Fruit fly (Drosophila melanogaster) whole organism, adult: ENCODE measurements around the gene CG2767.

Experiments
- CG11617 ChIP-seq: fragments of 200-800 bp; sonication (Bioruptor generic); optimal IDR thresholded peaks from 2 replicates; lab custom pipeline; 2017; ENCODE audit warnings: mild to moderate bottlenecking, missing biosample characterization, missing genetic modification reagents, missing genetic modification characterization
- CG12768 ChIP-seq: fragments of 200-800 bp; sonication (Bioruptor generic); optimal IDR thresholded peaks from 2 replicates; lab custom pipeline; 2017; ENCODE audit warnings: missing biosample characterization, missing genetic modification characterization, mild to moderate bottlenecking, moderate library complexity, missing genetic modification reagents
- CG1620 ChIP-seq: fragments of 200-800 bp; sonication (Bioruptor generic); optimal IDR thresholded peaks from 2 replicates; lab custom pipeline; 2016; ENCODE audit warnings: missing biosample characterization, missing genetic modification characterization
- CG33017 ChIP-seq: fragments of 200-800 bp; sonication (Bioruptor generic); optimal IDR thresholded peaks from 2 replicates; lab custom pipeline; 2018; ENCODE audit warnings: missing biosample characterization, mild to moderate bottlenecking, missing genetic modification characterization, moderate library complexity
- CG7045 ChIP-seq: fragments of 200-800 bp; sonication (Bioruptor generic); optimal IDR thresholded peaks from 2 replicates; lab custom pipeline; 2017; ENCODE audit warnings: missing biosample characterization, mild to moderate bottlenecking, missing genetic modification characterization
- Mnt ChIP-seq: fragments of 200-800 bp; sonication (Bioruptor generic); optimal IDR thresholded peaks from 2 replicates; lab custom pipeline; 2016; ENCODE audit warnings: missing biosample characterization, mild to moderate bottlenecking, missing genetic modification characterization
- bab1 ChIP-seq: fragments of 200-800 bp; sonication (Bioruptor generic); optimal IDR thresholded peaks from 3 replicates; lab custom pipeline; 2019; ENCODE audit warnings: missing biosample characterization, mild to moderate bottlenecking, missing genetic modification characterization, moderate library complexity
- kay ChIP-seq: fragments of 200-800 bp; sonication (Bioruptor generic); peaks from one replicate; lab custom pipeline; 2016; ENCODE audit warnings: missing biosample characterization, missing genetic modification characterization, borderline replicate concordance
- pad ChIP-seq: fragments of 200-800 bp; sonication (Bioruptor generic); optimal IDR thresholded peaks from 3 replicates; lab custom pipeline; 2017; ENCODE audit warnings: missing biosample characterization, missing genetic modification characterization, mild to moderate bottlenecking, moderate library complexity, missing genetic modification reagents

DNA sequence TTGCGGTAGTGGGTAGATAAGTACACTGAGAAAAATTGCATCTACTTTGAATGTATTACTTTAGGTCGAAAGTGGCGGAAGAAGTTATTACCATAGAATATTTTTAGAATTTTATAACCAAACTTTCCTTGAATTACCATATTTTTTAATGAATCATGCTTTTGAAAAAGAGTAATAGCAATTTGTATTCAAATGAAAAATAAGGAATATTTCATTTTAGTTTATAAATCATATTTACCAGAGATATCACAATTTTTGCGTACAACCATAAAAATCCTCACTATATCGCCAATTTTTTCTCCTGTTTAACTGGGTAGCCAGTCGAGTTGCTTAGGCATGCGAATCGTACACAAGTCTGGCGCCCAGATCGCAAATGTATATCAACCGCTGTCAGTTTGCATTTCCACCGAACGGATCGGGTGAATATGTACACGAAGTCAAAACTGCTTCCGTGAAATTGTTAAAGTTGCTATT, 38.2 kb downstream of the CG2767 start:
- TF ChIP-seq CG1620 = no peak
- no peak for TF ChIP-seq bab1 (GFP tag; lab: Kevin White, UChicago)
- TF ChIP-seq Mnt (GFP tag; lab: Kevin White, UChicago) = no peak
- TF ChIP-seq kay (GFP tag; lab: Kevin White, UChicago) = no peak
- TF ChIP-seq CG11617 = no peak
- no peak for TF ChIP-seq CG33017
- no peak for TF ChIP-seq CG7045 (GFP tag; lab: Kevin White, UChicago)
- no peak for TF ChIP-seq pad (GFP tag; lab: Kevin White, UChicago)
- no peak for TF ChIP-seq CG12768 (GFP tag; lab: Kevin White, UChicago)
